Worm (Caenorhabditis elegans) whole organism, late embryonic: ENCODE results near the gene tag-123.

ENCODE experiments used
- ahr-1 ChIP-seq: sonication (generic microtip); optimal IDR thresholded peaks from 2 replicates; lab custom pipeline; 2016; ENCODE audit warnings: missing genetic modification characterization, missing compliant biosample characterization
- elt-2 ChIP-seq: sonication (generic microtip); optimal IDR thresholded peaks from 2 replicates; lab custom pipeline; 2016; ENCODE audit warnings: missing genetic modification reagents, missing genetic modification characterization, missing compliant biosample characterization
- fax-1 ChIP-seq: sonication (generic microtip); optimal IDR thresholded peaks from 2 replicates; lab custom pipeline; 2016; ENCODE audit warnings: missing genotype, missing genetic modification characterization, missing compliant biosample characterization
- gmeb-2 ChIP-seq: sonication (generic microtip); optimal IDR thresholded peaks from 2 replicates; lab custom pipeline; 2016; ENCODE audit warnings: missing genetic modification characterization, inconsistent platforms, missing compliant biosample characterization
- pqm-1 ChIP-seq: sonication (generic microtip); optimal IDR thresholded peaks from 2 replicates; lab custom pipeline; 2016; ENCODE audit warnings: missing genetic modification characterization, missing compliant biosample characterization
- sox-4 ChIP-seq: sonication (generic microtip); optimal IDR thresholded peaks from 2 replicates; lab custom pipeline; 2017; ENCODE audit warnings: mild to moderate bottlenecking, missing genetic modification characterization, inconsistent platforms, missing compliant biosample characterization

- no peak for TF ChIP-seq pqm-1 (tag; lab: Kevin White, UChicago)
- no peak for TF ChIP-seq gmeb-2 (tag; lab: Kevin White, UChicago)
- TF ChIP-seq fax-1, result no peak
- TF ChIP-seq elt-2 (tag; lab: Kevin White, UChicago), result no peak
- no peak for TF ChIP-seq ahr-1 (tag; lab: Kevin White, UChicago)
- TF ChIP-seq sox-4, result no peak
Measured at ce11 chrX:8432361-8432760, 10.5 kb upstream of the tag-123 start, which contains the start of gene kin-9.
